Worm (Caenorhabditis elegans): ENCODE measurements around the gene clec-254.

ce11 chrV:18746937-18747660 is 7.1 kb downstream of the clec-254 start, which contains the start of gene clec-251:
- no peak for TF ChIP-seq nhr-237 (tag; optimal IDR thresholded peaks at IDR 0.05)
- TF ChIP-seq mdl-1 (tag; optimal IDR thresholded peaks at IDR 0.05) = no peak
- TF ChIP-seq nhr-28 (tag; optimal IDR thresholded peaks at IDR 0.05) = no peak
- no peak for TF ChIP-seq nhr-76 (tag; optimal IDR thresholded peaks at IDR 0.05)
- no peak for TF ChIP-seq lim-7 (GFP tag; IDR thresholded peaks at IDR 0.05)
- TF ChIP-seq nhr-42 (GFP tag; IDR thresholded peaks at IDR 0.05) = no peak
- no peak for TF ChIP-seq lin-15B (tag; optimal IDR thresholded peaks at IDR 0.05)
- TF ChIP-seq egl-43 (GFP tag; IDR thresholded peaks at IDR 0.05) = no peak
- no peak for TF ChIP-seq egl-27 (tag; optimal IDR thresholded peaks at IDR 0.05)
- TF ChIP-seq mdt-29 (GFP tag; IDR thresholded peaks at IDR 0.05) = no peak
- no peak for TF ChIP-seq Y48G9A.11 (GFP tag; IDR thresholded peaks at IDR 0.05)
- no peak for TF ChIP-seq pha-4 (GFP tag; IDR thresholded peaks at IDR 0.05)
- no peak for TF ChIP-seq pha-4 (tag; optimal IDR thresholded peaks at IDR 0.05)
- no peak for TF ChIP-seq unc-39 (tag; optimal IDR thresholded peaks at IDR 0.05)
